Worm (Caenorhabditis elegans) whole organism, mixed stage, embryonic: ENCODE measurements around the gene pqn-2.

ENCODE experiments used
- blmp-1 ChIP-seq: fragments of 150-350 bp; optimal IDR thresholded peaks from 2 replicates; lab custom pipeline; 2014; ENCODE audit warnings: missing biosample characterization, missing genetic modification characterization
- ceh-39 ChIP-seq: fragments of 150-350 bp; optimal IDR thresholded peaks from 2 replicates; lab custom pipeline; 2014; ENCODE audit warnings: missing biosample characterization, missing genetic modification characterization
- elt-1 ChIP-seq: sonication (generic microtip); optimal IDR thresholded peaks from 2 replicates; lab custom pipeline; 2017; ENCODE audit warnings: missing genetic modification characterization, mild to moderate bottlenecking, missing compliant biosample characterization, antibody characterized with exemption, moderate library complexity, borderline replicate concordance; ENCODE audit not compliant: insufficient read depth
- hlh-1 ChIP-seq: fragments of 150-350 bp; optimal IDR thresholded peaks from 2 replicates; lab custom pipeline; 2014; ENCODE audit warnings: missing biosample characterization, missing genetic modification reagents, missing genetic modification characterization
- nhr-12 ChIP-seq: fragments of 150-350 bp; optimal IDR thresholded peaks from 2 replicates; lab custom pipeline; 2014; ENCODE audit warnings: missing biosample characterization, missing genetic modification characterization
- nhr-237 ChIP-seq: fragments of 150-350 bp; optimal IDR thresholded peaks from 2 replicates; lab custom pipeline; 2014; ENCODE audit warnings: missing biosample characterization, missing genetic modification characterization
- pha-4 ChIP-seq: fragments of 150-350 bp; optimal IDR thresholded peaks from 2 replicates; lab custom pipeline; 2018; ENCODE audit warnings: missing biosample characterization, missing genetic modification reagents, missing genetic modification characterization
- unc-39 ChIP-seq: fragments of 150-350 bp; optimal IDR thresholded peaks from 2 replicates; lab custom pipeline; 2014; ENCODE audit warnings: missing biosample characterization, missing genetic modification characterization
- unc-62 ChIP-seq: fragments of 150-350 bp; optimal IDR thresholded peaks from 2 replicates; lab custom pipeline; 2014; ENCODE audit warnings: missing biosample characterization, missing genetic modification reagents, missing genetic modification characterization

ce11 chrV:10428608-10429007, 46.4 kb downstream of the pqn-2 start, which contains the start of gene tag-314:
- no peak for TF ChIP-seq hlh-1 (tag; lab: Kevin White, UChicago)
- no peak for TF ChIP-seq pha-4 (tag; lab: Kevin White, UChicago)
- TF ChIP-seq blmp-1: no peak
- TF ChIP-seq ceh-39 (tag; lab: Kevin White, UChicago): no peak
- no peak for TF ChIP-seq unc-39 (tag; lab: Kevin White, UChicago)
- no peak for TF ChIP-seq elt-1
- no peak for TF ChIP-seq nhr-237
- no peak for TF ChIP-seq unc-62 (GFP tag; lab: Kevin White, UChicago)
- no peak for TF ChIP-seq nhr-12 (tag; lab: Kevin White, UChicago)
